Fruit fly (Drosophila melanogaster) whole organism, wandering third instar larva: Measurements from ENCODE around the gene Drice.

ENCODE experiments used
- Abd-B ChIP-seq: fragments of >200 bp; optimal IDR thresholded peaks from 2 replicates; lab custom pipeline; 2017; ENCODE audit warnings: missing biosample characterization, missing genetic modification characterization
- CG32264 ChIP-seq: fragments of 200-800 bp; sonication (Bioruptor generic); optimal IDR thresholded peaks from 2 replicates; lab custom pipeline; 2016; ENCODE audit warnings: missing biosample characterization, missing genetic modification characterization
- CG9705 ChIP-seq: fragments of 200-800 bp; sonication (Bioruptor generic); optimal IDR thresholded peaks from 2 replicates; lab custom pipeline; 2018; ENCODE audit warnings: missing biosample characterization, mild to moderate bottlenecking, missing genetic modification characterization
- CrebA ChIP-seq: fragments of 200-800 bp; sonication (Bioruptor generic); optimal IDR thresholded peaks from 2 replicates; lab custom pipeline; 2016; ENCODE audit warnings: missing biosample characterization, mild to moderate bottlenecking, missing genetic modification characterization, borderline replicate concordance
- Dfd ChIP-seq: fragments of >200 bp; optimal IDR thresholded peaks from 2 replicates; lab custom pipeline; 2017; ENCODE audit warnings: missing biosample characterization, missing genetic modification characterization
- Dif ChIP-seq: fragments of 200-275, 200-300 bp; sonication (Bioruptor generic); optimal IDR thresholded peaks from 2 replicates; lab custom pipeline; 2018; ENCODE audit warnings: missing biosample characterization, missing genetic modification characterization; ENCODE audit not compliant: partially characterized antibody
- GATAd ChIP-seq: sonication (Bioruptor generic); optimal IDR thresholded peaks from 2 replicates; lab custom pipeline; 2016; ENCODE audit warnings: missing biosample characterization, missing genetic modification characterization
- HLH106 ChIP-seq: fragments of 200-800 bp; optimal IDR thresholded peaks from 3 replicates; lab custom pipeline; 2019; ENCODE audit warnings: missing biosample characterization, mild to moderate bottlenecking, missing genetic modification characterization, moderate library complexity
- Hnf4 ChIP-seq: fragments of 200-800 bp; sonication (Bioruptor generic); optimal IDR thresholded peaks from 2 replicates; lab custom pipeline; 2016; ENCODE audit warnings: missing biosample characterization, mild to moderate bottlenecking, missing genetic modification characterization
- Hr78 ChIP-seq: fragments of >200 bp; optimal IDR thresholded peaks from 2 replicates; lab custom pipeline; 2017; ENCODE audit warnings: missing biosample characterization, missing genetic modification characterization
- Hr83 ChIP-seq: fragments of 200-300 bp; sonication (Bioruptor generic); optimal IDR thresholded peaks from 2 replicates; lab custom pipeline; 2016; ENCODE audit warnings: missing biosample characterization, mild to moderate bottlenecking, missing genetic modification characterization, moderate library complexity; ENCODE audit not compliant: poor library complexity, severe bottlenecking
- Jra ChIP-seq: sonication (Bioruptor generic); optimal IDR thresholded peaks from 2 replicates; lab custom pipeline; 2016; ENCODE audit warnings: missing biosample characterization, missing genetic modification characterization
- Mio ChIP-seq: sonication (Bioruptor generic); optimal IDR thresholded peaks from 2 replicates; lab custom pipeline; 2016; ENCODE audit warnings: missing biosample characterization, missing genetic modification characterization
- Myc ChIP-seq: fragments of >200 bp; optimal IDR thresholded peaks from 2 replicates; lab custom pipeline; 2017
- N ChIP-seq: fragments of >200 bp; optimal IDR thresholded peaks from 2 replicates; lab custom pipeline; 2018; ENCODE audit warnings: missing biosample characterization, missing external identifiers, missing genetic modification characterization
- OdsH ChIP-seq: fragments of 200-800 bp; sonication (Bioruptor generic); optimal IDR thresholded peaks from 2 replicates; lab custom pipeline; 2016; ENCODE audit warnings: missing biosample characterization, mild to moderate bottlenecking, missing genetic modification characterization
- Rel ChIP-seq, 2 experiments: fragments of 200-800 bp; sonication (Bioruptor generic) in 1 of 2; optimal IDR thresholded peaks; 2 replicates in 1 of 2; 3 replicates in 1 of 2; lab custom pipeline; 2016 to 2019; ENCODE audit warnings: mild to moderate bottlenecking in 2 of 2, missing biosample characterization in 2 of 2, missing genetic modification characterization in 2 of 2, moderate library complexity in 1 of 2
- Sp1 ChIP-seq: fragments of 200-800 bp; sonication (Bioruptor generic); optimal IDR thresholded peaks from 3 replicates; lab custom pipeline; 2019; ENCODE audit warnings: missing biosample characterization, mild to moderate bottlenecking, missing genetic modification characterization, moderate library complexity
- Vsx2 ChIP-seq: fragments of 200-300, 225-300 bp; sonication (Bioruptor generic); optimal IDR thresholded peaks from 2 replicates; lab custom pipeline; 2018; ENCODE audit warnings: missing biosample characterization, missing genetic modification characterization; ENCODE audit not compliant: partially characterized antibody
- br ChIP-seq: fragments of 200-800 bp; sonication (Bioruptor generic); optimal IDR thresholded peaks from 2 replicates; lab custom pipeline; 2016; ENCODE audit warnings: missing biosample characterization, missing genetic modification characterization
- brk ChIP-seq: fragments of 200-800 bp; sonication (Bioruptor generic); optimal IDR thresholded peaks from 2 replicates; lab custom pipeline; 2016; ENCODE audit warnings: missing biosample characterization, mild to moderate bottlenecking, missing genetic modification characterization
- dl ChIP-seq, 2 experiments: fragments of 175-275, 200-275 bp in 1 of 2; fragments of 200-275 bp in 1 of 2; sonication (Bioruptor generic); optimal IDR thresholded peaks; lab custom pipeline; 2018; ENCODE audit warnings: mild to moderate bottlenecking in 2 of 2, missing biosample characterization in 2 of 2, missing genetic modification characterization in 2 of 2, moderate library complexity in 2 of 2; ENCODE audit not compliant: partially characterized antibody in 2 of 2, insufficient read depth in 1 of 2
- dmrt93B ChIP-seq: fragments of 200-800 bp; sonication (Bioruptor generic); optimal IDR thresholded peaks from 2 replicates; lab custom pipeline; 2018; ENCODE audit warnings: missing biosample characterization, mild to moderate bottlenecking, missing genetic modification characterization
- dsf ChIP-seq: sonication (Bioruptor generic); optimal IDR thresholded peaks from 2 replicates; lab custom pipeline; 2016; ENCODE audit warnings: missing biosample characterization, missing genetic modification characterization, borderline replicate concordance
- ey ChIP-seq: fragments of 200-800 bp; sonication (Bioruptor generic); optimal IDR thresholded peaks from 2 replicates; lab custom pipeline; 2016; ENCODE audit warnings: missing biosample characterization, missing genetic modification characterization
- foxo ChIP-seq, 2 experiments: fragments of 200-800 bp; sonication (Bioruptor generic); optimal IDR thresholded peaks; 2 replicates in 1 of 2; 3 replicates in 1 of 2; lab custom pipeline; 2016 to 2017; ENCODE audit warnings: missing biosample characterization in 2 of 2, missing genetic modification characterization in 2 of 2
- fru ChIP-seq: fragments of 200-800 bp; sonication (Bioruptor generic); optimal IDR thresholded peaks from 3 replicates; lab custom pipeline; 2016; ENCODE audit warnings: missing biosample characterization, mild to moderate bottlenecking, missing genetic modification characterization
- h ChIP-seq: fragments of 200-800 bp; sonication (Bioruptor generic); optimal IDR thresholded peaks from 3 replicates; lab custom pipeline; 2016; ENCODE audit warnings: missing biosample characterization, mild to moderate bottlenecking, missing genetic modification characterization
- jim ChIP-seq: fragments of 175-275, 200-325 bp; sonication (Bioruptor generic); optimal IDR thresholded peaks from 2 replicates; lab custom pipeline; 2016; ENCODE audit warnings: missing biosample characterization, mild to moderate bottlenecking, missing genetic modification characterization
- lola ChIP-seq: fragments of >200 bp; optimal IDR thresholded peaks from 2 replicates; lab custom pipeline; 2017; ENCODE audit warnings: missing biosample characterization, missing genetic modification characterization
- pan ChIP-seq: fragments of >200 bp; optimal IDR thresholded peaks from 2 replicates; lab custom pipeline; 2017
- psq ChIP-seq: fragments of 200-800 bp; sonication (Bioruptor generic); optimal IDR thresholded peaks from 3 replicates; lab custom pipeline; 2017; ENCODE audit warnings: missing biosample characterization, mild to moderate bottlenecking, missing genetic modification characterization, moderate library complexity
- rgr ChIP-seq: fragments of 200-800 bp; sonication (Bioruptor generic); optimal IDR thresholded peaks from 3 replicates; lab custom pipeline; 2016; ENCODE audit warnings: missing biosample characterization, mild to moderate bottlenecking, missing genetic modification characterization
- sage ChIP-seq: fragments of 200-800 bp; sonication (Bioruptor generic); optimal IDR thresholded peaks from 2 replicates; lab custom pipeline; 2016; ENCODE audit warnings: missing biosample characterization, mild to moderate bottlenecking, missing genetic modification characterization
- sv ChIP-seq: fragments of 200-800 bp; sonication (Bioruptor generic); optimal IDR thresholded peaks from 3 replicates; lab custom pipeline; 2016; ENCODE audit warnings: missing biosample characterization, missing genetic modification characterization
- tai ChIP-seq: sonication (Bioruptor generic); optimal IDR thresholded peaks from 2 replicates; lab custom pipeline; 2016; ENCODE audit warnings: missing biosample characterization, missing genetic modification characterization
- usp ChIP-seq: fragments of >200 bp; optimal IDR thresholded peaks from 2 replicates; lab custom pipeline; 2017; ENCODE audit warnings: missing biosample characterization, missing genetic modification characterization
- woc ChIP-seq: sonication (Bioruptor generic); optimal IDR thresholded peaks from 2 replicates; lab custom pipeline; 2016; ENCODE audit warnings: missing biosample characterization, mild to moderate bottlenecking, missing genetic modification characterization

The Drice gene

DNA sequence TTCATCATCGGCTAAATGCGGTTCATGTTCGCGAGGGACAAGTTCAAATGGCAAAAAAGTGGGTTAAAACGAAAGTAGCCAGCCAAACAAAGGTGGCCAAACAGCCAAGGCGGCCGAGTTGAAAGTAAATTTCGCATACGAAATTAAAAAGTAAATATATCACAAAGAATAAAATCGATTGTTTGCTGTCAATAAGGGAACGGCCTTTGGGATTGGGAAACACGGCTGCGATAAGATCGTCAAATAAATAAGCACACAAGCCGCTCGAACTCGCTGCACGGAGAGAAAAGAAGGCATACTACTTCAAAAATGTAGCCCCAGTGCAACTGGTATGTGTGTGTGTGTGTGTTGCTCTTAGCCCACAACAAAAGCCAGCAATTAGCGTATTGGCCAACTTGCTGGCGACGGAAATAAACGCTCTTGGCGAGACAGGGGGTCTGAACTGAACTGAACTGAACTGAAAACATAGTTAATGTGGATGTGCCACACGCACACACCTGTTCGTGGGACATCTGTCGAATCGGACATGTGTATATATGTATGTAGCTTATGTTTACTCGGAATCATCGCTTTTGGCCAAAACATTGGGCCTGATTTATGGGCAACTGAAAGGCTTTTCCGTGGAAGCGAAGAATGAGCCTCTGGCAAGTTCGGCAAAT is 11.4 kb upstream of the Drice start:
- TF ChIP-seq jim: no peak
- no peak for TF ChIP-seq sv (GFP tag; lab: Kevin White, UChicago)
- TF ChIP-seq Mio (GFP tag; lab: Kevin White, UChicago): no peak
- no peak for TF ChIP-seq Abd-B (GFP tag; lab: Kevin White, UChicago)
- TF ChIP-seq N (GFP tag; lab: Kevin White, UChicago): no peak
- TF ChIP-seq Rel (GFP tag; optimal IDR thresholded peaks at IDR 0.05; lab: Kevin White, UChicago): no peak
- TF ChIP-seq Rel (tag; optimal IDR thresholded peaks at IDR 0.05; lab: Kevin White, UChicago): peak; percentile 26
- TF ChIP-seq br (GFP tag; lab: Kevin White, UChicago): peak; percentile 54
- TF ChIP-seq dmrt93B (GFP tag; lab: Kevin White, UChicago): peak; percentile 3
- no peak for TF ChIP-seq Myc (lab: Kevin White, UChicago)
- TF ChIP-seq CG9705 (GFP tag; lab: Kevin White, UChicago): no peak
- TF ChIP-seq Hr78 (GFP tag; lab: Kevin White, UChicago): no peak
- no peak for TF ChIP-seq Vsx2 (GFP tag; lab: Kevin White, UChicago)
- TF ChIP-seq tai (GFP tag; lab: Kevin White, UChicago): no peak
- no peak for TF ChIP-seq Dfd (GFP tag; lab: Kevin White, UChicago)
- TF ChIP-seq sage (GFP tag; lab: Kevin White, UChicago): peak; percentile 14
- TF ChIP-seq fru (GFP tag; lab: Kevin White, UChicago): peak; percentile 21
- peak; percentile 36 for TF ChIP-seq psq
- no peak for TF ChIP-seq CrebA (GFP tag; lab: Kevin White, UChicago)
- no peak for TF ChIP-seq Sp1 (GFP tag; lab: Kevin White, UChicago)
- no peak for TF ChIP-seq Jra
- no peak for TF ChIP-seq HLH106
- no peak for TF ChIP-seq ey
- TF ChIP-seq Hr83 (GFP tag; lab: Kevin White, UChicago): peak; percentile 50
- TF ChIP-seq brk (GFP tag; lab: Kevin White, UChicago): no peak
- TF ChIP-seq GATAd: no peak
- no peak for TF ChIP-seq Dif (GFP tag; lab: Kevin White, UChicago)
- TF ChIP-seq usp (GFP tag; lab: Kevin White, UChicago): no peak
- TF ChIP-seq woc: no peak
- TF ChIP-seq dl (GFP tag; optimal IDR thresholded peaks at IDR 0.05; lab: Kevin White, UChicago; ENCODE audit: insufficient read depth in 1 of 2, partially characterized antibody in 2 of 2): no peak
- TF ChIP-seq foxo (GFP tag; optimal IDR thresholded peaks at IDR 0.05; lab: Kevin White, UChicago): peak in 1 of 2 experiments; percentile 44
- TF ChIP-seq h (GFP tag; lab: Kevin White, UChicago): peak; percentile 16
- TF ChIP-seq rgr (GFP tag; lab: Kevin White, UChicago): peak; percentile 38
- TF ChIP-seq dsf (GFP tag; lab: Kevin White, UChicago): no peak
- peak; percentile 9 for TF ChIP-seq Hnf4 (GFP tag; lab: Kevin White, UChicago)
- TF ChIP-seq CG32264 (GFP tag; lab: Kevin White, UChicago): peak; percentile 1
- no peak for TF ChIP-seq lola (GFP tag; lab: Kevin White, UChicago)
- peak; percentile 23 for TF ChIP-seq OdsH (GFP tag; lab: Kevin White, UChicago)
- TF ChIP-seq pan: no peak

DNA sequence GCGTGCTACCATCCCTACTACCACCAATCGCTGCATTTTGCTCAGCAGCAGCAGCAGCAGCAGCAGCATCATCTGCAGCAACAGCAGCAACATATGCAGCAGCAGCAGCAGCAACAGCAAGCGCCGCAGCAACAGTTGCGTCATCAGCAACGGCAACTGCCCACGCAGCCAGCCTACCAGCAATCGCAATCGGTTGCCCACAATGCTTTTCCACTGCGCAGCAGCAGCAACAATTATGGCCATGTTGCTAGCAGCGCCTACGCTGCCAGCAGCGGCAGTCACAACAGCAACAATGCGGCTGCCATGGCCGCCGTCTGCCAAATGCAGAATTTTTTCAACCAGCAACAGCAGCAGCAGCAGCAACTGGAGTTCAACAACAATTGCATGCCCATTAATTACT is 9.3 kb upstream of the Drice start:
- no peak for TF ChIP-seq OdsH (GFP tag; lab: Kevin White, UChicago)
- TF ChIP-seq dl (GFP tag; optimal IDR thresholded peaks at IDR 0.05; lab: Kevin White, UChicago; ENCODE audit: insufficient read depth in 1 of 2, partially characterized antibody in 2 of 2): no peak
- no peak for TF ChIP-seq woc
- no peak for TF ChIP-seq sv (GFP tag; lab: Kevin White, UChicago)
- TF ChIP-seq foxo (GFP tag; optimal IDR thresholded peaks at IDR 0.05; lab: Kevin White, UChicago): no peak
- TF ChIP-seq CrebA (GFP tag; lab: Kevin White, UChicago): no peak
